Worm (Caenorhabditis elegans): ENCODE data around the gene cnnm-1.

The cnnm-1 gene

ce11 chrIV:17237029-17237428 is 30.4 kb upstream of the cnnm-1 start:
- no peak for TF ChIP-seq hnd-1 (tag; optimal IDR thresholded peaks at IDR 0.05)
- no peak for TF ChIP-seq tra-4 (tag; optimal IDR thresholded peaks at IDR 0.05)
- TF ChIP-seq ceh-13 (GFP tag; optimal IDR thresholded peaks at IDR 0.05) = no peak

- TF ChIP-seq tbx-37 (GFP tag; conservative IDR thresholded peaks at IDR 0.05) (no peak), B0310.2 (tag; optimal IDR thresholded peaks at IDR 0.05) (no peak), aly-1 (tag; optimal IDR thresholded peaks at IDR 0.05) (no peak), ets-7 (tag; optimal IDR thresholded peaks at IDR 0.05) (no peak), hmbx-1 (tag; optimal IDR thresholded peaks at IDR 0.05) (no peak), ama-1 (optimal IDR thresholded peaks at IDR 0.05) (no peak)
These were observed 26.8 kb upstream of the cnnm-1 start for ce11 chrIV:17233494-17233893.

- TF ChIP-seq B0310.2 (tag; optimal IDR thresholded peaks at IDR 0.05) (no peak), sea-1 (GFP tag; conservative IDR thresholded peaks at IDR 0.05) (no peak), pes-1 (GFP tag; IDR thresholded peaks at IDR 0.05) (no peak), ceh-13 (GFP tag; optimal IDR thresholded peaks at IDR 0.05) (no peak), ceh-36 (tag; optimal IDR thresholded peaks at IDR 0.05) (no peak), hmg-4 (GFP tag; optimal IDR thresholded peaks at IDR 0.05) (no peak), flt-1 (GFP tag; IDR thresholded peaks at IDR 0.05) (no peak), tra-4 (tag; optimal IDR thresholded peaks at IDR 0.05) (no peak), hnd-1 (tag; optimal IDR thresholded peaks at IDR 0.05) (no peak), tbx-11 (GFP tag; IDR thresholded peaks at IDR 0.05) (no peak), ama-1 (optimal IDR thresholded peaks at IDR 0.05) (no peak)
These were observed 26.3 kb upstream of the cnnm-1 start for ce11 chrIV:17232899-17233298.

ce11 chrIV:17230958-17231357 is 24.3 kb upstream of the cnnm-1 start, which contains the start of gene npr-32:
Gene npr-32, minus strand, starts transcription at chrIV:17231058.
- TF ChIP-seq tbx-37 (GFP tag; conservative IDR thresholded peaks at IDR 0.05) = no peak
- no peak for TF ChIP-seq scrt-1 (GFP tag; IDR thresholded peaks at IDR 0.05)
- no peak for TF ChIP-seq hmbx-1 (tag; optimal IDR thresholded peaks at IDR 0.05)
- TF ChIP-seq hnd-1 (tag; optimal IDR thresholded peaks at IDR 0.05) = no peak

- TF ChIP-seq hmg-4 (GFP tag; optimal IDR thresholded peaks at IDR 0.05) (no peak), scrt-1 (GFP tag; IDR thresholded peaks at IDR 0.05) (no peak), tra-4 (tag; optimal IDR thresholded peaks at IDR 0.05) (no peak), sea-1 (GFP tag; conservative IDR thresholded peaks at IDR 0.05) (no peak), pes-1 (GFP tag; IDR thresholded peaks at IDR 0.05) (no peak), tbx-37 (GFP tag; conservative IDR thresholded peaks at IDR 0.05) (no peak), flt-1 (GFP tag; IDR thresholded peaks at IDR 0.05) (no peak), hnd-1 (tag; optimal IDR thresholded peaks at IDR 0.05) (no peak), aly-1 (tag; optimal IDR thresholded peaks at IDR 0.05) (no peak), tbx-11 (GFP tag; IDR thresholded peaks at IDR 0.05) (no peak), ceh-36 (tag; optimal IDR thresholded peaks at IDR 0.05) (no peak), F13C5.2 (tag; optimal IDR thresholded peaks at IDR 0.05) (no peak), B0310.2 (tag; optimal IDR thresholded peaks at IDR 0.05) (no peak), ama-1 (optimal IDR thresholded peaks at IDR 0.05) (no peak), hmbx-1 (tag; optimal IDR thresholded peaks at IDR 0.05) (no peak), ceh-13 (GFP tag; optimal IDR thresholded peaks at IDR 0.05) (no peak), ets-7 (tag; optimal IDR thresholded peaks at IDR 0.05) (no peak)
These were observed 16.8 kb upstream of the cnnm-1 start, which contains the start of gene Y116A8B.4 for ce11 chrIV:17223474-17223873. Gene Y116A8B.4, plus strand, starts transcription at chrIV:17223774.

- no peak for TF ChIP-seq ets-7 (tag; optimal IDR thresholded peaks at IDR 0.05)
- no peak for TF ChIP-seq hmbx-1 (tag; optimal IDR thresholded peaks at IDR 0.05)
- TF ChIP-seq flt-1 (GFP tag; IDR thresholded peaks at IDR 0.05) = no peak
- no peak for TF ChIP-seq tbx-37 (GFP tag; conservative IDR thresholded peaks at IDR 0.05)
- TF ChIP-seq ceh-13 (GFP tag; optimal IDR thresholded peaks at IDR 0.05) = no peak
- TF ChIP-seq aly-1 (tag; optimal IDR thresholded peaks at IDR 0.05) = no peak
- TF ChIP-seq B0310.2 (tag; optimal IDR thresholded peaks at IDR 0.05) = no peak
These were observed 9.4 kb upstream of the cnnm-1 start, which contains the start of gene Y116A8B.1 for ce11 chrIV:17216048-17216447. Gene Y116A8B.1, plus strand, starts transcription at chrIV:17216348.

- TF ChIP-seq ceh-13 (GFP tag; optimal IDR thresholded peaks at IDR 0.05) = no peak
- no peak for TF ChIP-seq pes-1 (GFP tag; IDR thresholded peaks at IDR 0.05)
- no peak for TF ChIP-seq sea-1 (GFP tag; conservative IDR thresholded peaks at IDR 0.05)
- TF ChIP-seq hmbx-1 (tag; optimal IDR thresholded peaks at IDR 0.05) = no peak
- TF ChIP-seq aly-1 (tag; optimal IDR thresholded peaks at IDR 0.05) = no peak
- TF ChIP-seq tbx-37 (GFP tag; conservative IDR thresholded peaks at IDR 0.05) = no peak
- no peak for TF ChIP-seq tra-4 (tag; optimal IDR thresholded peaks at IDR 0.05)
- TF ChIP-seq hnd-1 (tag; optimal IDR thresholded peaks at IDR 0.05) = no peak
- TF ChIP-seq tbx-11 (GFP tag; IDR thresholded peaks at IDR 0.05) = no peak
- TF ChIP-seq scrt-1 (GFP tag; IDR thresholded peaks at IDR 0.05) = no peak
- TF ChIP-seq flt-1 (GFP tag; IDR thresholded peaks at IDR 0.05) = no peak
- TF ChIP-seq ama-1 (optimal IDR thresholded peaks at IDR 0.05) = no peak
- no peak for TF ChIP-seq ets-7 (tag; optimal IDR thresholded peaks at IDR 0.05)
- no peak for TF ChIP-seq hmg-4 (GFP tag; optimal IDR thresholded peaks at IDR 0.05)
These were observed 8.4 kb upstream of the cnnm-1 start for ce11 chrIV:17215070-17215469.

- TF ChIP-seq scrt-1 (GFP tag; IDR thresholded peaks at IDR 0.05) = no peak
- TF ChIP-seq tbx-37 (GFP tag; conservative IDR thresholded peaks at IDR 0.05) = no peak
- TF ChIP-seq tra-4 (tag; optimal IDR thresholded peaks at IDR 0.05) = no peak
- TF ChIP-seq flt-1 (GFP tag; IDR thresholded peaks at IDR 0.05) = no peak
- TF ChIP-seq ets-7 (tag; optimal IDR thresholded peaks at IDR 0.05) = no peak
- no peak for TF ChIP-seq F13C5.2 (tag; optimal IDR thresholded peaks at IDR 0.05)
- TF ChIP-seq aly-1 (tag; optimal IDR thresholded peaks at IDR 0.05) = no peak
- no peak for TF ChIP-seq ceh-36 (tag; optimal IDR thresholded peaks at IDR 0.05)
- no peak for TF ChIP-seq sea-1 (GFP tag; conservative IDR thresholded peaks at IDR 0.05)
- TF ChIP-seq ceh-13 (GFP tag; optimal IDR thresholded peaks at IDR 0.05) = no peak
- TF ChIP-seq B0310.2 (tag; optimal IDR thresholded peaks at IDR 0.05) = no peak
- no peak for TF ChIP-seq hnd-1 (tag; optimal IDR thresholded peaks at IDR 0.05)
- no peak for TF ChIP-seq hmbx-1 (tag; optimal IDR thresholded peaks at IDR 0.05)
- no peak for TF ChIP-seq ama-1 (optimal IDR thresholded peaks at IDR 0.05)
These were observed 4.1 kb upstream of the cnnm-1 start for ce11 chrIV:17210754-17211153.
